Worm (Caenorhabditis elegans) whole organism, L3 larva: Measurements from ENCODE around the gene perm-5.
A peak's percentile ranks its signal among the peaks of the same experiment; 100 is the strongest.

Experiments
- R02D3.7 ChIP-seq: fragments of 150-350 bp; optimal IDR thresholded peaks from 2 replicates; lab custom pipeline; 2014; ENCODE audit warnings: missing biosample characterization, missing genetic modification characterization
- aly-2 ChIP-seq: fragments of 150-350 bp; optimal IDR thresholded peaks from 2 replicates; lab custom pipeline; 2014; ENCODE audit warnings: missing biosample characterization, missing genetic modification characterization
- ama-1 ChIP-seq: fragments of 150-350 bp; optimal IDR thresholded peaks from 2 replicates; lab custom pipeline; 2018
- ceh-16 ChIP-seq: sonication (generic microtip); optimal IDR thresholded peaks from 2 replicates; lab custom pipeline; 2017; ENCODE audit warnings: missing biosample characterization, missing genetic modification characterization
- ceh-28 ChIP-seq: fragments of 150-350 bp; optimal IDR thresholded peaks from 2 replicates; lab custom pipeline; 2014; ENCODE audit warnings: missing biosample characterization, missing genetic modification reagents, missing genetic modification characterization
- ceh-9 ChIP-seq: sonication (generic microtip); optimal IDR thresholded peaks from 2 replicates; lab custom pipeline; 2018; ENCODE audit warnings: missing biosample characterization, missing genetic modification characterization
- egl-27 ChIP-seq: sonication (generic microtip); optimal IDR thresholded peaks from 4 replicates; lab custom pipeline; 2017; ENCODE audit warnings: missing biosample characterization, missing genetic modification reagents, missing genetic modification characterization
- egl-5 ChIP-seq: fragments of 150-350 bp; optimal IDR thresholded peaks from 2 replicates; lab custom pipeline; 2017; ENCODE audit warnings: missing biosample characterization, missing genetic modification reagents, missing genetic modification characterization, inconsistent platforms
- elt-2 ChIP-seq: sonication (generic microtip); optimal IDR thresholded peaks from 2 replicates; lab custom pipeline; 2016; ENCODE audit warnings: missing genetic modification reagents, mild to moderate bottlenecking, missing genetic modification characterization, missing compliant biosample characterization
- elt-3 ChIP-seq, 3 experiments: fragments of 150-350 bp in 1 of 3; sonication (generic microtip) in 2 of 3; optimal IDR thresholded peaks; 2 replicates in 2 of 3; 4 replicates in 1 of 3; lab custom pipeline; 2014 to 2017; ENCODE audit warnings: missing biosample characterization in 3 of 3, missing genetic modification characterization in 3 of 3
- eor-1 ChIP-seq, 2 experiments: fragments of 150-350 bp; optimal IDR thresholded peaks; 2 replicates each; lab custom pipeline; 2014 to 2018; ENCODE audit warnings: missing biosample characterization in 2 of 2, missing genetic modification characterization in 2 of 2
- fkh-10 ChIP-seq: sonication (generic microtip); optimal IDR thresholded peaks from 2 replicates; lab custom pipeline; 2017; ENCODE audit warnings: missing biosample characterization, missing genetic modification reagents, missing genetic modification characterization
- fkh-2 ChIP-seq: fragments of 150-350 bp; optimal IDR thresholded peaks from 2 replicates; lab custom pipeline; 2014; ENCODE audit warnings: missing biosample characterization, missing genetic modification reagents, missing genetic modification characterization
- hmg-11 ChIP-seq: sonication (generic microtip); optimal IDR thresholded peaks from 2 replicates; lab custom pipeline; 2016; ENCODE audit warnings: missing genetic modification characterization, missing compliant biosample characterization
- jun-1 ChIP-seq: fragments of 150-350 bp; optimal IDR thresholded peaks from 2 replicates; lab custom pipeline; 2014; ENCODE audit warnings: missing biosample characterization, missing genetic modification reagents, missing genetic modification characterization
- lin-39 ChIP-seq: fragments of 150-350 bp; optimal IDR thresholded peaks from 2 replicates; lab custom pipeline; 2018; ENCODE audit warnings: missing biosample characterization, missing genetic modification reagents, missing genetic modification characterization
- mdl-1 ChIP-seq: fragments of 150-350 bp; optimal IDR thresholded peaks from 2 replicates; lab custom pipeline; 2014; ENCODE audit warnings: missing biosample characterization, missing genetic modification characterization
- nfya-1 ChIP-seq: sonication (generic microtip); optimal IDR thresholded peaks from 2 replicates; lab custom pipeline; 2017; ENCODE audit warnings: missing genetic modification characterization, mild to moderate bottlenecking, missing compliant biosample characterization, antibody characterized with exemption, moderate library complexity; ENCODE audit not compliant: insufficient read depth
- nhr-11 ChIP-seq: fragments of 150-350 bp; optimal IDR thresholded peaks from 2 replicates; lab custom pipeline; 2014; ENCODE audit warnings: missing biosample characterization, missing genetic modification characterization
- nhr-23 ChIP-seq: fragments of 150-350 bp; optimal IDR thresholded peaks from 2 replicates; lab custom pipeline; 2014; ENCODE audit warnings: missing biosample characterization, missing genetic modification reagents, missing genetic modification characterization
- nhr-237 ChIP-seq: fragments of 150-350 bp; optimal IDR thresholded peaks from 2 replicates; lab custom pipeline; 2014; ENCODE audit warnings: missing biosample characterization, missing genetic modification characterization
- nhr-43 ChIP-seq: sonication (generic microtip); optimal IDR thresholded peaks from 2 replicates; lab custom pipeline; 2016; ENCODE audit warnings: mild to moderate bottlenecking, missing genetic modification characterization, missing compliant biosample characterization; ENCODE audit not compliant: poor library complexity, severe bottlenecking
- nhr-67 ChIP-seq: fragments of 150-350 bp; optimal IDR thresholded peaks from 2 replicates; lab custom pipeline; 2014; ENCODE audit warnings: missing biosample characterization, missing genetic modification characterization
- pha-4 ChIP-seq: fragments of 150-350 bp; optimal IDR thresholded peaks from 2 replicates; lab custom pipeline; 2014; ENCODE audit warnings: missing biosample characterization, missing genetic modification reagents, missing genetic modification characterization
- pqm-1 ChIP-seq: fragments of 150-350 bp; optimal IDR thresholded peaks from 2 replicates; lab custom pipeline; 2017; ENCODE audit warnings: missing biosample characterization, missing genetic modification characterization, inconsistent platforms
- skn-1 ChIP-seq: fragments of 150-350 bp; optimal IDR thresholded peaks from 2 replicates; lab custom pipeline; 2014; ENCODE audit warnings: missing biosample characterization, missing genetic modification characterization
- snpc-4 ChIP-seq: fragments of 150-350 bp; optimal IDR thresholded peaks from 2 replicates; lab custom pipeline; 2014; ENCODE audit warnings: missing biosample characterization, missing genetic modification characterization
- tbx-2 ChIP-seq: sonication (generic microtip); optimal IDR thresholded peaks from 2 replicates; lab custom pipeline; 2016; ENCODE audit warnings: mild to moderate bottlenecking, missing genetic modification characterization, missing compliant biosample characterization
- unc-39 ChIP-seq: sonication (generic microtip); optimal IDR thresholded peaks from 4 replicates; lab custom pipeline; 2017; ENCODE audit warnings: missing biosample characterization, missing genetic modification characterization
- unc-62 ChIP-seq: fragments of 150-350 bp; sonication (generic microtip); optimal IDR thresholded peaks from 4 replicates; lab custom pipeline; 2014; ENCODE audit warnings: missing biosample characterization, missing genetic modification reagents, missing genetic modification characterization
- zag-1 ChIP-seq: fragments of 150-350 bp; optimal IDR thresholded peaks from 2 replicates; lab custom pipeline; 2014; ENCODE audit warnings: missing biosample characterization, missing genetic modification characterization
- ztf-11 ChIP-seq: fragments of 150-350 bp; optimal IDR thresholded peaks from 2 replicates; lab custom pipeline; 2014; ENCODE audit warnings: missing biosample characterization, missing genetic modification characterization
- ztf-4 ChIP-seq: fragments of 150-350 bp; optimal IDR thresholded peaks from 2 replicates; lab custom pipeline; 2014; ENCODE audit warnings: missing biosample characterization, missing genetic modification characterization

Gene perm-5

DNA sequence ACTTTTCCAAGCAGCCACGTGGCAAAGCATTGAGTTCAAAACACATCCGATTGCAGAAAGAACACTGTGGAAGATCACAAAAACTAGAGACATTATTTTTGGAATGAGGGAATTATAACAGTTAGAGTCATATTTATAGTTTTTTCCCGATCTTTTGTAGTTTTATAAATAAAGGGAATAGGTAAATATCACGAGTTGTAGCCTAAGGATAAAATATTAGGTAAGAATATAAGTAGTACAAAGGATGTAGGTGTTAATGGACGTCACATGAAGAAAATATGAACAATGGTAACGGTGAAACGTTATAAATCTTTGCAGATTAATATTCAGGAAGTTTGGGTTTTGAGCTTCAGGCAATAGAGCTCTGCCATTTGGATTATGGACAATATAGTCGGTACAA lies 28.8 kb downstream of the perm-5 start, which contains the start of gene srd-5:
Gene srd-5, minus strand, starts transcription at position 101 of the 400 bp plus-strand sequence.
- TF ChIP-seq skn-1 (tag; lab: Kevin White, UChicago) (no peak), ztf-11 (tag; lab: Kevin White, UChicago) (no peak), eor-1 (tag; optimal IDR thresholded peaks at IDR 0.05; lab: Kevin White, UChicago) (no peak), elt-3 (tag; optimal IDR thresholded peaks at IDR 0.05; lab: Kevin White, UChicago) (no peak), elt-2 (tag; lab: Kevin White, UChicago) (no peak), nhr-237 (no peak), unc-62 (GFP tag; lab: Kevin White, UChicago) (no peak), fkh-2 (no peak), jun-1 (no peak), egl-5 (no peak), nhr-67 (tag; lab: Kevin White, UChicago) (no peak), hmg-11 (tag; lab: Kevin White, UChicago) (no peak), zag-1 (no peak), unc-39 (tag; lab: Kevin White, UChicago) (no peak)

DNA sequence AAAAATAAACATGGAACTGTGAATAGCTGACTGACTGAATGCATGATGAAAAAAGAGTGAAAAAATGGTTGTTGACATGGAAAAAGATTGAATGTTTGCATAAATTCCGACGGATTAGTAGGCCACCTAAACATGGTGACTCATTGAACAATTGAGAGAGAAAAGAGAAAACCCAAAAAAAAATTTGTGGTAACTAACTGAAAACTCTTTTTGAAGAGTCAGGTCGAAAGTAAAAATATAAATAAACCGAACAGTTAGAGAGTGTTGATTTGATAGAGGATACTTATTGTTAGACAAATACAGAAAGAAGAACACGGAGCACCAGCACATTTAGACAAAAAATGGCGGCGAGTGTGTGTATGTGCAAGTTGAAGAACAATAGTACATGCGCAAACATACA lies 31.9 kb downstream of the perm-5 start:
- TF ChIP-seq mdl-1 (tag; lab: Kevin White, UChicago): no peak
- TF ChIP-seq skn-1 (tag; lab: Kevin White, UChicago): no peak
- TF ChIP-seq pha-4 (tag; lab: Kevin White, UChicago): peak; percentile 86
- no peak for TF ChIP-seq nhr-11

DNA sequence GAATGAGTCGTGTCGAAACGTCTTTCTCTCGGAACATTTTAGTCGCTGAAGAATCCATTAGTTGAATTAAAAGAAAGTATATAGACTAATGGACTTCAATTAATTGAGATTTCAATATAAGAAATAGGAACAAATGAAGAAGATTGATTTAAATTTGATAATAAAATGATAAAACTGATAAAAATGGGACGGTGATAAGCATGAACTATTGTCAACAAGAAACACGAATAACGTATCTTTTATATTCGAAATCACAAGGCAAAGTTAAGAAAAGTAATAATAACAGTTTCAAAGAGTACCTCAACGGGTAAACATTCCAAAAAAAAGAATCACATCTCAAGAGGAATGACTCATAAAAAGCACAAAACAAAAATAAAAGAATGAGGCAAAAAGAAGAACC lies 33.8 kb downstream of the perm-5 start, which contains the start of gene T19E7.6:
Gene T19E7.6, minus strand, starts transcription at position 45 of the 400 bp plus-strand sequence.
- peak; percentile 64 for TF ChIP-seq pha-4 (tag; lab: Kevin White, UChicago)
- TF ChIP-seq elt-3 (tag; optimal IDR thresholded peaks at IDR 0.05; lab: Kevin White, UChicago): no peak

DNA sequence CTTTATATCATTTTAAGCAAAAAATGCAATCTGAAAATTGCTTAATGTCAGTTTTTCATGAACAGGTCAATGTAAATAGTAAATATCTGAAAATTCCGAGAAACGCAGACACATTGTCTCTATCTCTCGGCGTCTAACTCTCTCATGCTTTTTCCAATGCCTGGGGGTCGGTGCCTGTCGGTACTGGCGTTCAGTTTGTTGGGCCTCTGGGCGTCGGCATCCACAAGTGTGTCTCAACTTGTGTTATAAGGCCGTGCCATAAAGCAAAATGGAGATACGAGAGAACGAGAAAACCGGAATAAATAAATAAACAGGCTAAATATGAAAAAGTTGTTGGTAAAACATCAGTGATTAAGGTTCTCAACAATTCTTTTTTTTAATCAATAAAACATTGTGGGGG lies 36.1 kb downstream of the perm-5 start:
- TF ChIP-seq nfya-1 (tag; lab: Kevin White, UChicago) (peak; percentile 57), lin-39 (peak; percentile 21), pha-4 (tag; lab: Kevin White, UChicago) (peak; percentile 94), ama-1 (lab: Kevin White, UChicago) (peak; percentile 81), aly-2 (tag; lab: Kevin White, UChicago) (no peak), snpc-4 (tag; lab: Kevin White, UChicago) (peak; percentile 46), hmg-11 (tag; lab: Kevin White, UChicago) (peak; percentile 78), nhr-23 (tag; lab: Kevin White, UChicago) (peak; percentile 29), R02D3.7 (tag; lab: Kevin White, UChicago) (no peak), ceh-28 (peak; percentile 62), nhr-43 (tag; lab: Kevin White, UChicago) (peak; percentile 30), ztf-4 (tag; lab: Kevin White, UChicago) (no peak), tbx-2 (tag; lab: Kevin White, UChicago) (no peak), egl-5 (peak; percentile 5), ceh-16 (no peak), unc-39 (tag; lab: Kevin White, UChicago) (no peak), elt-2 (tag; lab: Kevin White, UChicago) (peak; percentile 26), ceh-9 (no peak), elt-3 (tag; optimal IDR thresholded peaks at IDR 0.05; lab: Kevin White, UChicago) (no peak), mdl-1 (tag; lab: Kevin White, UChicago) (no peak), egl-27 (no peak)

DNA sequence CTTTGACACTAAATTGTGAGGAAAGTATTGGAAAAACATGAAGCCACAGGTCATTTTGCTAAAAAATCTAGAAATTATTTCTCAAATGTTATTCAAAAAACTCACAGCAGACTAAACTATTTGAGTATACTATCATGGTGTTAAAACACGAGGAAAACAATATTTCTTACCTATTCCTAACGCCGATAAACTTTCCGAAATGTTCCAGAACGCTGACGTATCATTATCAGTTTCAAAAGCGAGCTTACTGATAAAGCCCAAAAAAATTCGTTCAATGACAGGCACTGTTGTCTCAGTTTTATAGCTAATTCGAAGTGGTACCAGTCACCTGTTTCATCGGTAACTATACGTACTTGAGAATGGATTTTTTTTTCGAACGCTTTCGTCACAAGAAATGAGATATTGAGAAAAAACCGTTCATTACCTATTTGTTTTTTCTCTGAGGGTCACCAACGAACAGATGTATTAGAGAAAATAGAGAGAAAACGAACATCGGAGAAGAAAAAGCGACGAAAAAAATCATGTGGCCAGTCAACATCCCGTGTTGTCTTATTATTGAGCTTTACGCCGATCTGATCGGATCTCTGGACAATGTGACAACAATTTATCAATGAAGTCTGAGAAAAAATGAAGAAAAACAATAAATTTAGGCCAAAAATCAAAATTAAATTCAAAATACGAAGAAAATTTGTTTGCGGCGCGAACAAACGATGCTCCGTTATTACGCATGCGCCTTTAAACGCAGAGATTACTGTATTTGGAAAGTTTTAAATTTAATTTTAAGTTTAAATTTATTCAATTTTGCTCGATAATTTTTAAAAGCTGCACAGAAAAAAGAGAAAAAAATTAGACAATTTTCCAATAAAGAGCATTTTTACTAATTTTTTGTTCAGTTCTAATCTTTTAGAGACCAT lies 36.9 kb downstream of the perm-5 start:
- TF ChIP-seq ama-1 (lab: Kevin White, UChicago) (peak; percentile 25), aly-2 (tag; lab: Kevin White, UChicago) (no peak), snpc-4 (tag; lab: Kevin White, UChicago) (peak; percentile 61), nhr-237 (no peak), pha-4 (tag; lab: Kevin White, UChicago) (peak; percentile 51), unc-39 (tag; lab: Kevin White, UChicago) (no peak), fkh-2 (no peak), jun-1 (peak; percentile 8), fkh-10 (GFP tag; lab: Kevin White, UChicago) (no peak), unc-62 (GFP tag; lab: Kevin White, UChicago) (no peak), elt-2 (tag; lab: Kevin White, UChicago) (peak; percentile 71), pqm-1 (peak; percentile 42), nhr-11 (no peak), egl-27 (no peak), ztf-11 (tag; lab: Kevin White, UChicago) (no peak)
